Fruit fly (Drosophila melanogaster): ENCODE data around the gene Wnk.

dm6 chr3L:21501928-21502327 is 52.8 kb downstream of the Wnk start:
- no peak for TF ChIP-seq Hr96 (GFP tag; optimal IDR thresholded peaks at IDR 0.05)
- TF ChIP-seq CG5204 (GFP tag; optimal IDR thresholded peaks at IDR 0.05) = no peak
- TF ChIP-seq ovo (GFP tag; optimal IDR thresholded peaks at IDR 0.05) = no peak
- TF ChIP-seq Crg-1 (GFP tag; optimal IDR thresholded peaks at IDR 0.05) = no peak
- no peak for TF ChIP-seq CG1620 (GFP tag; optimal IDR thresholded peaks at IDR 0.05)
- TF ChIP-seq toe (GFP tag; optimal IDR thresholded peaks at IDR 0.05) = no peak
- TF ChIP-seq CG11617 (GFP tag; optimal IDR thresholded peaks at IDR 0.05) = no peak
